Fruit fly (Drosophila melanogaster) S2 (cell line): ENCODE data around the gene CG46463.

Experiments used
- CG8478 ChIP-seq: fragments of >200 bp; optimal IDR thresholded peaks from 2 replicates; lab custom pipeline; 2018
- CTCF ChIP-seq, 2 experiments: fragments of >200 bp; optimal IDR thresholded peaks; 2 replicates each; lab custom pipeline; 2018

- TF ChIP-seq CG8478 (lab: Kevin White, UChicago) = no peak
- no peak for TF ChIP-seq CTCF (optimal IDR thresholded peaks at IDR 0.05; lab: Kevin White, UChicago)
Measured at dm6 chr3L:3411699-3412098, 49.4 kb upstream of the CG46463 start.
